Worm (Caenorhabditis elegans) whole organism, midembryonic: Measurements from ENCODE around the gene ZC449.2.

Experiments
- T22C8.4 ChIP-seq: fragments of 200-800 bp; sonication (Bioruptor generic); IDR thresholded peaks from 2 replicates; pipeline ENCODE4 v1.3.6; 2022; ENCODE audit warnings: missing genetic modification characterization, missing compliant biosample characterization
- cog-1 ChIP-seq: sonication (generic microtip); optimal IDR thresholded peaks from 2 replicates; lab custom pipeline; 2016; ENCODE audit warnings: missing genetic modification characterization, missing compliant biosample characterization
- flt-1 ChIP-seq: fragments of 200-800 bp; sonication (Bioruptor generic); IDR thresholded peaks from 2 replicates; pipeline ENCODE4 v1.3.6; 2022; ENCODE audit warnings: missing genetic modification characterization, missing compliant biosample characterization
- klf-2 ChIP-seq: fragments of 200-800 bp; sonication (Bioruptor generic); conservative IDR thresholded peaks from 2 replicates; pipeline ENCODE4 v1.3.6; 2022; ENCODE audit warnings: missing genetic modification reagents, missing genetic modification characterization, missing compliant biosample characterization
- med-1 ChIP-seq: sonication (generic microtip); optimal IDR thresholded peaks from 2 replicates; lab custom pipeline; 2017; ENCODE audit warnings: missing genetic modification characterization, mild to moderate bottlenecking, missing compliant biosample characterization, antibody characterized with exemption, missing genetic modification reagents; ENCODE audit not compliant: insufficient read depth
- ref-1 ChIP-seq: fragments of 200-800 bp; sonication (Bioruptor generic); conservative IDR thresholded peaks from 2 replicates; pipeline ENCODE4 v1.3.6; 2022; ENCODE audit warnings: missing genetic modification reagents, missing genetic modification characterization, missing compliant biosample characterization
- tab-1 ChIP-seq: fragments of 200-800 bp; sonication (Bioruptor generic); IDR thresholded peaks from 2 replicates; pipeline ENCODE4 v1.3.6; 2022; ENCODE audit warnings: missing genetic modification characterization, missing compliant biosample characterization
- ztf-29 ChIP-seq: fragments of 200-800 bp; sonication (Bioruptor generic); IDR thresholded peaks from 2 replicates; pipeline ENCODE4 v1.3.6; 2022; ENCODE audit warnings: missing genetic modification reagents, missing genetic modification characterization, missing compliant biosample characterization

DNA sequence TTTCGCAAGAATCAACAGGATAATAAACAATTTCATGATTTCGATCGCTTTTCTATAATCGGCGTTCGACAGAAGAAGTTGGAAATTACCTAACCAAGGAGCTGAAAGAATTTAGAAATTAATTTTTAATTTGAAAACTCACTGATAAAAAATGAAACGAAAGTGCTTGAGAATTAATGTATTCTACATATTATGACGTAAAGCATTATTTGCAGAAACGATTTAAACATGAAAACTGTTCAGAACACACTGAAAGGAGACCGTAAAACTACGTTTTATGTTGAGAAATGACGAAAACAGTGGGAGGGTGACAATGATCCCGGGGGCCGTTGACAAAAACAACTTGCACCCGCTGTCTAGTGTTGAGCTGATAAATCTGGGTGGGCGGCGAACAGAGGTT, 16.6 kb downstream of the ZC449.2 start, which contains the start of gene ZC449.5:
- TF ChIP-seq med-1 (no peak), ref-1 (GFP tag; lab: Robert Waterston, UW) (no peak), cog-1 (tag; lab: Kevin White, UChicago) (no peak), klf-2 (GFP tag; lab: Robert Waterston, UW) (no peak), tab-1 (GFP tag; lab: Robert Waterston, UW) (no peak), flt-1 (GFP tag; lab: Robert Waterston, UW) (no peak), ztf-29 (GFP tag; lab: Robert Waterston, UW) (no peak), T22C8.4 (GFP tag; lab: Robert Waterston, UW) (no peak)
